Fruit fly (Drosophila melanogaster) whole organism, embryonic: ENCODE measurements around the gene zyd.
A peak's percentile ranks its signal among the peaks of the same experiment; 100 is the strongest.

Source experiments
- Atf3 ChIP-seq: fragments of 200-800 bp; sonication (Bioruptor generic); optimal IDR thresholded peaks from 3 replicates; lab custom pipeline; 2016; ENCODE audit warnings: missing biosample characterization, missing genetic modification characterization
- CG10147 ChIP-seq: fragments of 200-800 bp; sonication (Bioruptor generic); optimal IDR thresholded peaks from 2 replicates; lab custom pipeline; 2019; ENCODE audit warnings: missing biosample characterization, mild to moderate bottlenecking, missing genetic modification characterization, moderate library complexity
- CG10565 ChIP-seq: fragments of 200-800 bp; sonication (Bioruptor generic); optimal IDR thresholded peaks from 3 replicates; lab custom pipeline; 2016; ENCODE audit warnings: missing biosample characterization, mild to moderate bottlenecking, missing genetic modification characterization
- CG11398 ChIP-seq: fragments of 200-800 bp; sonication (Bioruptor generic); optimal IDR thresholded peaks from 2 replicates; lab custom pipeline; 2016; ENCODE audit warnings: missing biosample characterization, missing genetic modification characterization
- CG11560 ChIP-seq: fragments of 200-800 bp; sonication (Bioruptor generic); IDR thresholded peaks from 3 replicates; pipeline ENCODE4 v1.3.6; 2022; ENCODE audit warnings: missing biosample characterization, missing genetic modification characterization
- CG12104 ChIP-seq: fragments of 200-800 bp; sonication (Bioruptor generic); optimal IDR thresholded peaks from 3 replicates; lab custom pipeline; 2016; ENCODE audit warnings: missing biosample characterization, missing genetic modification characterization
- CG12299 ChIP-seq: fragments of 200-800 bp; sonication (Bioruptor generic); optimal IDR thresholded peaks from 2 replicates; lab custom pipeline; 2018; ENCODE audit warnings: missing biosample characterization, mild to moderate bottlenecking, missing genetic modification characterization
- CG13123 ChIP-seq: fragments of 200-800 bp; sonication (Bioruptor generic); optimal IDR thresholded peaks from 2 replicates; lab custom pipeline; 2016; ENCODE audit warnings: missing biosample characterization, missing genetic modification characterization
- CG17359 ChIP-seq: fragments of 200-800 bp; sonication (Bioruptor generic); optimal IDR thresholded peaks from 3 replicates; lab custom pipeline; 2018; ENCODE audit warnings: missing biosample characterization, mild to moderate bottlenecking, missing genetic modification characterization, moderate library complexity
- CG18011 ChIP-seq: fragments of 200-800 bp; sonication (Bioruptor generic); optimal IDR thresholded peaks from 2 replicates; lab custom pipeline; 2017; ENCODE audit warnings: missing biosample characterization, missing genetic modification characterization, mild to moderate bottlenecking, moderate library complexity, missing genotype
- CG18476 ChIP-seq: fragments of 200-800 bp; sonication (Bioruptor generic); optimal IDR thresholded peaks from 2 replicates; lab custom pipeline; 2016; ENCODE audit warnings: missing biosample characterization, mild to moderate bottlenecking, missing genetic modification characterization
- CG18619 ChIP-seq: fragments of 200-800 bp; sonication (Bioruptor generic); optimal IDR thresholded peaks from 3 replicates; lab custom pipeline; 2017; ENCODE audit warnings: missing biosample characterization, mild to moderate bottlenecking, missing genetic modification characterization
- CG5953 ChIP-seq: fragments of 200-800 bp; sonication (Bioruptor generic); IDR thresholded peaks from 2 replicates; pipeline ENCODE4 v1.3.6; 2022; ENCODE audit warnings: missing biosample characterization, missing genetic modification characterization
- CG6654 ChIP-seq: fragments of 200-800 bp; sonication (Bioruptor generic); optimal IDR thresholded peaks from 2 replicates; lab custom pipeline; 2017; ENCODE audit warnings: missing biosample characterization, mild to moderate bottlenecking, missing genetic modification characterization
- CG7271 ChIP-seq: fragments of 200-800 bp; sonication (Bioruptor generic); optimal IDR thresholded peaks from 2 replicates; lab custom pipeline; 2018; ENCODE audit warnings: missing biosample characterization, mild to moderate bottlenecking, missing genetic modification characterization, moderate library complexity
- CG8281 ChIP-seq: fragments of 200-800 bp; sonication (Bioruptor generic); optimal IDR thresholded peaks from 2 replicates; lab custom pipeline; 2018; ENCODE audit warnings: missing biosample characterization, mild to moderate bottlenecking, missing genetic modification characterization, moderate library complexity
- CG9797 ChIP-seq: fragments of 200-800 bp; sonication (Bioruptor generic); optimal IDR thresholded peaks from 3 replicates; lab custom pipeline; 2018; ENCODE audit warnings: missing biosample characterization, mild to moderate bottlenecking, missing genetic modification characterization
- Camta ChIP-seq: fragments of 200-800 bp; sonication (Bioruptor generic); optimal IDR thresholded peaks from 2 replicates; lab custom pipeline; 2016; ENCODE audit warnings: missing biosample characterization, missing genetic modification characterization
- Doc2 ChIP-seq: fragments of 200-800 bp; sonication (Bioruptor generic); IDR thresholded peaks from 2 replicates; pipeline ENCODE4 v1.3.6; 2022; ENCODE audit warnings: missing biosample characterization, missing genetic modification characterization
- E2f2 ChIP-seq: fragments of 200-800 bp; sonication (Bioruptor generic); IDR thresholded peaks from 2 replicates; pipeline ENCODE4 v1.3.6; 2022; ENCODE audit warnings: missing biosample characterization, missing genetic modification characterization
- Fer3 ChIP-seq: fragments of 200-800 bp; sonication (Bioruptor generic); optimal IDR thresholded peaks from 2 replicates; lab custom pipeline; 2018; ENCODE audit warnings: missing biosample characterization, mild to moderate bottlenecking, missing genetic modification characterization, moderate library complexity
- HLH4C ChIP-seq: fragments of 200-800 bp; sonication (Bioruptor generic); IDR thresholded peaks from 3 replicates; pipeline ENCODE4 v1.3.6; 2022; ENCODE audit warnings: missing biosample characterization, missing genetic modification characterization; ENCODE audit not compliant: partially characterized antibody
- HLHmδ ChIP-seq: fragments of 200-800 bp; sonication (Bioruptor generic); optimal IDR thresholded peaks from 2 replicates; lab custom pipeline; 2018; ENCODE audit warnings: missing biosample characterization, mild to moderate bottlenecking, missing genetic modification characterization, moderate library complexity
- Meics ChIP-seq: fragments of 200-800 bp; sonication (Bioruptor generic); optimal IDR thresholded peaks from 2 replicates; lab custom pipeline; 2017; ENCODE audit warnings: missing biosample characterization, mild to moderate bottlenecking, missing genetic modification characterization
- NC2β ChIP-seq: fragments of 200-800 bp; sonication (Bioruptor generic); optimal IDR thresholded peaks from 2 replicates; lab custom pipeline; 2016; ENCODE audit warnings: missing biosample characterization, missing genetic modification characterization
- NK7.1 ChIP-seq: fragments of 200-800 bp; sonication (Bioruptor generic); optimal IDR thresholded peaks from 3 replicates; lab custom pipeline; 2016; ENCODE audit warnings: missing biosample characterization, missing genetic modification characterization
- Nf-YB ChIP-seq: fragments of 200-800 bp; sonication (Bioruptor generic); optimal IDR thresholded peaks from 3 replicates; lab custom pipeline; 2019; ENCODE audit warnings: missing biosample characterization, mild to moderate bottlenecking, missing genetic modification characterization, moderate library complexity
- Side ChIP-seq: fragments of 200-800 bp; sonication (Bioruptor generic); optimal IDR thresholded peaks from 2 replicates; lab custom pipeline; 2016; ENCODE audit warnings: missing biosample characterization, missing genetic modification characterization
- Ssrp ChIP-seq: fragments of 200-800 bp; sonication (Bioruptor generic); optimal IDR thresholded peaks from 2 replicates; lab custom pipeline; 2018; ENCODE audit warnings: missing biosample characterization, mild to moderate bottlenecking, missing genetic modification characterization, moderate library complexity
- Usf ChIP-seq: fragments of 200-800 bp; sonication (Bioruptor generic); optimal IDR thresholded peaks from 2 replicates; lab custom pipeline; 2017; ENCODE audit warnings: missing genotype, missing biosample characterization, missing genetic modification characterization
- Vsx1 ChIP-seq: fragments of 200-800 bp; sonication (Bioruptor generic); optimal IDR thresholded peaks from 2 replicates; lab custom pipeline; 2017; ENCODE audit warnings: missing biosample characterization, mild to moderate bottlenecking, missing genetic modification characterization, missing genetic modification reagents
- ash1 ChIP-seq: fragments of 200-800 bp; sonication (Bioruptor generic); optimal IDR thresholded peaks from 2 replicates; lab custom pipeline; 2018; ENCODE audit warnings: missing biosample characterization, mild to moderate bottlenecking, missing genetic modification characterization
- bigmax ChIP-seq: fragments of 200-800 bp; sonication (Bioruptor generic); optimal IDR thresholded peaks from 2 replicates; lab custom pipeline; 2018; ENCODE audit warnings: missing biosample characterization, mild to moderate bottlenecking, missing genetic modification characterization
- cwo ChIP-seq: fragments of 200-800 bp; sonication (Bioruptor generic); optimal IDR thresholded peaks from 3 replicates; lab custom pipeline; 2017; ENCODE audit warnings: missing biosample characterization, missing genetic modification characterization, mild to moderate bottlenecking, moderate library complexity, missing genetic modification reagents
- dan ChIP-seq: fragments of 200-800 bp; sonication (Bioruptor generic); IDR thresholded peaks from 2 replicates; pipeline ENCODE4 v1.3.6; 2022; ENCODE audit warnings: missing biosample characterization, missing genetic modification characterization
- esg ChIP-seq: fragments of 200-800 bp; sonication (Bioruptor generic); conservative IDR thresholded peaks from 2 replicates; pipeline ENCODE4 v1.3.6; 2022; ENCODE audit warnings: missing biosample characterization, missing genetic modification characterization
- eve ChIP-seq, 2 experiments: fragments of >200 bp; optimal IDR thresholded peaks; 2 replicates each; lab custom pipeline; 2017; ENCODE audit warnings: missing biosample characterization in 2 of 2, missing genetic modification characterization in 2 of 2
- hb ChIP-seq: fragments of 200-800 bp; sonication (Bioruptor generic); IDR thresholded peaks from 3 replicates; pipeline ENCODE4 v1.3.6; 2022; ENCODE audit warnings: missing biosample characterization, missing genetic modification characterization; ENCODE audit not compliant: partially characterized antibody
- jigr1 ChIP-seq: fragments of 200-800 bp; sonication (Bioruptor generic); IDR thresholded peaks from 3 replicates; pipeline ENCODE4 v1.3.6; 2022; ENCODE audit warnings: missing biosample characterization, missing genetic modification characterization
- klu ChIP-seq: fragments of 200-800 bp; sonication (Bioruptor generic); IDR thresholded peaks from 2 replicates; pipeline ENCODE4 v1.3.6; 2022; ENCODE audit warnings: missing biosample characterization, missing genetic modification characterization
- nerfin-2 ChIP-seq: fragments of 200-800 bp; sonication (Bioruptor generic); IDR thresholded peaks from 2 replicates; pipeline ENCODE4 v1.3.6; 2022; ENCODE audit warnings: missing biosample characterization, missing genetic modification characterization; ENCODE audit not compliant: partially characterized antibody
- p53 ChIP-seq: fragments of 200-800 bp; sonication (Bioruptor generic); optimal IDR thresholded peaks from 2 replicates; lab custom pipeline; 2016; ENCODE audit warnings: missing biosample characterization, missing genetic modification characterization
- phol ChIP-seq: fragments of 200-800 bp; sonication (Bioruptor generic); optimal IDR thresholded peaks from 3 replicates; lab custom pipeline; 2018; ENCODE audit warnings: missing biosample characterization, mild to moderate bottlenecking, missing genetic modification characterization, moderate library complexity
- schlank ChIP-seq: fragments of 200-800 bp; sonication (Bioruptor generic); optimal IDR thresholded peaks from 2 replicates; lab custom pipeline; 2018; ENCODE audit warnings: missing biosample characterization, mild to moderate bottlenecking, missing genetic modification characterization
- sna ChIP-seq: fragments of 200-800 bp; sonication (Bioruptor generic); IDR thresholded peaks from 2 replicates; pipeline ENCODE4 v1.3.6; 2022; ENCODE audit warnings: missing biosample characterization, missing genetic modification characterization; ENCODE audit not compliant: partially characterized antibody
- tio ChIP-seq: fragments of 200-800 bp; sonication (Bioruptor generic); optimal IDR thresholded peaks from 2 replicates; lab custom pipeline; 2017; ENCODE audit warnings: missing biosample characterization, missing genetic modification characterization, inconsistent platforms
- tll ChIP-seq, 2 experiments: fragments of 200-800 bp in 1 of 2; fragments of >200 bp in 1 of 2; sonication (Bioruptor generic) in 1 of 2; optimal IDR thresholded peaks; 2 replicates each; lab custom pipeline; 2017 to 2019; ENCODE audit warnings: missing biosample characterization in 2 of 2, missing genetic modification characterization in 2 of 2, mild to moderate bottlenecking in 1 of 2, moderate library complexity in 1 of 2
- z ChIP-seq: fragments of 200-800 bp; sonication (Bioruptor generic); IDR thresholded peaks from 3 replicates; pipeline ENCODE4 v1.3.6; 2022; ENCODE audit warnings: missing biosample characterization, missing genetic modification characterization

The zyd gene

DNA sequence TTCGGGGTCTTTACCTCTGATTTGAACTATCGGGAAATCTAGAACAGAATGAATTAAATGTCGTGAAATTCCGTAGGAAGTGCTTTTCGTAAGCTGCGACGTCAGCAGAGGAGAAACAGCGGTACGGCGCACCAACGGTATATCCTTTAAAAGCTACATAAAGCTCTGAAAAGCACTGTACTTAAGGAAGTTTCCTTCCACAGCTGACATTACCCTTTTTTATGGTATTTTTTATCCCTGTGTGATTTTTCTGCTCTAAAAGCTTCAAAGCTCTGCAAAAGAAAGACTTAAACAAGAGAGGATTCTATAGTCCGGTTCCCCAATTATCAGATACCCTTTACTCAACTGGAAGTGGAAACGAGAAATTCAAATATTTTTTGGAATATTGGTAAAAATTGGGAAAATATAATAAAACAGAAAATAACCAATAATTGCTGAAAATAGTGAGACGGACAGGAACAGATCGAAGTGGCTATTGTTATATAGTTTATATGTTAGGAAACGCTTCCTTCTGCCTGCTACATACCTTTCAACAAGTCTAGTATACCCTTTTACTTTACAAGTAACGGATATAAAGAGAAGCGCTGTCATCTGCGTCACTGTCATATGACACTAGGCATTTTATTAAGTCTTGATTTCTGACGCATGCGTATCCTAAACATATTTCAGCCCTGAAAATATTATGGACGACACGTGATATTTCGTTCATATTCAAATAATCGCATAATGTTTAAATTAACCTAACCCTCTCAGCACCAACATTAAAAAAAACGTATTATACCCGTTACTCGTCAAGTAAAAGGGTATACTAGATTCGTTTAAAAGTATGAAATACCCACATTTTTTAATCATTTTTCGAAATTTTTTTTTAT lies 17.9 kb upstream of the zyd start, which contains the start of the genes stnA and stnB (continued):
- TF ChIP-seq schlank (tag; lab: Kevin White, UChicago): no peak
- TF ChIP-seq E2f2 (GFP tag; lab: Robert Waterston, UW): 0 out of 2 replicates have a peak, but pooled peaks have one; percentile 8
- TF ChIP-seq CG18011 (GFP tag; lab: Kevin White, UChicago): no peak
- TF ChIP-seq CG12299 (tag; lab: Kevin White, UChicago): no peak
- TF ChIP-seq CG6654 (GFP tag; lab: Kevin White, UChicago): no peak
- TF ChIP-seq phol (tag; lab: Kevin White, UChicago): peak; percentile 12
- TF ChIP-seq Doc2: no peak
- TF ChIP-seq hb (GFP tag; lab: Robert Waterston, UW): no peak
- no peak for TF ChIP-seq tll (GFP tag; optimal IDR thresholded peaks at IDR 0.05; lab: Kevin White, UChicago)
- peak; percentile 36 for TF ChIP-seq Fer3 (tag; lab: Kevin White, UChicago)
- no peak for TF ChIP-seq CG9797
- TF ChIP-seq CG11398 (GFP tag; lab: Kevin White, UChicago): no peak
- no peak for TF ChIP-seq dan (GFP tag; lab: Robert Waterston, UW)
- peak; percentile 12 for TF ChIP-seq CG17359
- no peak for TF ChIP-seq Atf3
- TF ChIP-seq p53 (GFP tag; lab: Kevin White, UChicago): no peak
- TF ChIP-seq nerfin-2 (GFP tag; lab: Robert Waterston, UW): no peak
- no peak for TF ChIP-seq Camta (GFP tag; lab: Kevin White, UChicago)
- peak; percentile 34 for TF ChIP-seq Meics (GFP tag; lab: Kevin White, UChicago)
- TF ChIP-seq NC2β (GFP tag; lab: Kevin White, UChicago): no peak
- TF ChIP-seq Vsx1 (GFP tag; lab: Kevin White, UChicago): no peak
- no peak for TF ChIP-seq NK7.1 (GFP tag; lab: Kevin White, UChicago)
- TF ChIP-seq jigr1: no peak
- TF ChIP-seq HLH4C: no peak
- TF ChIP-seq klu (GFP tag; lab: Robert Waterston, UW): no peak
- TF ChIP-seq HLHmδ: no peak
- peak in 1 of 2 experiments; percentile 13 for TF ChIP-seq eve (GFP tag; optimal IDR thresholded peaks at IDR 0.05; lab: Kevin White, UChicago)
- TF ChIP-seq CG18476 (GFP tag; lab: Kevin White, UChicago): no peak
- no peak for TF ChIP-seq CG11560 (tag; lab: Robert Waterston, UW)
- TF ChIP-seq CG10565: no peak
- no peak for TF ChIP-seq CG5953 (GFP tag; lab: Robert Waterston, UW)
- no peak for TF ChIP-seq CG12104 (GFP tag; lab: Kevin White, UChicago)
- no peak for TF ChIP-seq Nf-YB (GFP tag; lab: Kevin White, UChicago)
- no peak for TF ChIP-seq CG18619 (GFP tag; lab: Kevin White, UChicago)
- TF ChIP-seq esg: peak; percentile 31; the same call in 1 of the 2 replicates
- TF ChIP-seq tio (GFP tag; lab: Kevin White, UChicago): no peak
- no peak for TF ChIP-seq Ssrp
- TF ChIP-seq Side (GFP tag; lab: Kevin White, UChicago): no peak
- TF ChIP-seq CG13123 (GFP tag; lab: Kevin White, UChicago): no peak
- TF ChIP-seq CG8281 (tag; lab: Kevin White, UChicago): no peak
- TF ChIP-seq cwo (GFP tag; lab: Kevin White, UChicago): peak; percentile 13
- no peak for TF ChIP-seq CG7271
- no peak for TF ChIP-seq z
- no peak for TF ChIP-seq Usf (GFP tag; lab: Kevin White, UChicago)
- TF ChIP-seq CG10147 (GFP tag; lab: Kevin White, UChicago): peak; percentile 17
- TF ChIP-seq sna (GFP tag; lab: Robert Waterston, UW): no peak
- TF ChIP-seq bigmax (GFP tag; lab: Kevin White, UChicago): no peak
- TF ChIP-seq ash1: no peak
